Worm (Caenorhabditis elegans): ENCODE measurements around the gene vab-15.

ce11 chrX:9856618-9857017, 9.5 kb downstream of the vab-15 start, which contains the start of gene R07B1.11:
- TF ChIP-seq unc-62 (GFP tag; optimal IDR thresholded peaks at IDR 0.05 in 1 of 2) (no peak), unc-62 (tag; optimal IDR thresholded peaks at IDR 0.05) (no peak), lsy-2 (tag; optimal IDR thresholded peaks at IDR 0.05) (no peak), nhr-111 (GFP tag; optimal IDR thresholded peaks at IDR 0.05) (no peak), tag-97 (GFP tag; IDR thresholded peaks at IDR 0.05) (no peak), egl-27 (tag; optimal IDR thresholded peaks at IDR 0.05) (no peak), ceh-32 (tag; optimal IDR thresholded peaks at IDR 0.05; ENCODE audit: poor library complexity) (no peak), zip-2 (tag; optimal IDR thresholded peaks at IDR 0.05) (no peak)
